Fruit fly (Drosophila melanogaster): ENCODE data around the gene CG7251.
A peak's percentile ranks its signal among the peaks of the same experiment; 100 is the strongest.

Gene CG7251

DNA sequence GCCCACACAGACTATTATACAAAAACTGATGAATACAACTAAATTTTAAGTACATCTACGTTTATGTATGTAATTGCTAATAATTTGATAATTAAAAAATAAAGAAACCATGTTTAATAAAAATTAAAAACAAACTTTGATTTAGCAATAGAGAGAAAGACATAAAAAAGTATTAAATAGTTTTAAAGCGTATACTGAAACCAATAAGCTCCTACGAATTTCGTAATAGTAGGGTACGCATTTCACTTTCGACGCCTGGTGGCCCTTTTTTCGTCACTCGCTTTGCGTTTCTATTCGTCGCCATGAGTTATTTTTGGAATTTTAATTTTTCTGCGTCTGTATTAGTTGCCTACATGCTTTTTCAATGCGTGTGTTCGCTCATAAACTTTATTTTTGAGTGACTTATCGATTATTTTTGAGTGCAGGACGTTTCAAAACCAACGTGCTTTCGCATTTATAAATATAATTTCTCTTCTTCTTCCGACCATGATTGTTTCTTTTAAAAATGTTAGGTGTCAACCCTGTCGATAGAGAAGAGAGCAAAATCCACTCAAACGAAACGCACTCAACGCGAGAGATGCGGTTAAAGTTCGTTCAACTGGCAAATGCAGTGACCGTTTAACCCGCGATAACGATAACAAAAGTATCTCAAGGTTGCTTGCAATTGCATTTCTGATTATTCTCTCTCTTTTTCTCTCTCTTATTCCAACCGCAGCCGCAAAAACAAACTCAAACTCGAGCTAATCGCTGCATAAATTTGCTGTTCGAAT, 41.5 kb downstream of the CG7251 start, which contains the start of gene Oscillin (continued):
- no peak for TF ChIP-seq CG4707 (GFP tag; optimal IDR thresholded peaks at IDR 0.05)
- TF ChIP-seq Hr39 (optimal IDR thresholded peaks at IDR 0.05), result no peak
- TF ChIP-seq CG11456 (GFP tag; IDR thresholded peaks at IDR 0.05), result peak; percentile 84
- TF ChIP-seq Fer3 (tag; optimal IDR thresholded peaks at IDR 0.05), result peak; percentile 82
- peak; percentile 67 for TF ChIP-seq CG5245 (GFP tag; optimal IDR thresholded peaks at IDR 0.05)
- TF ChIP-seq CG12219 (GFP tag; optimal IDR thresholded peaks at IDR 0.05), result peak; percentile 49
- TF ChIP-seq NK7.1 (GFP tag; optimal IDR thresholded peaks at IDR 0.05), result no peak
- no peak for TF ChIP-seq Ets65A (GFP tag)
- TF ChIP-seq kay (GFP tag; optimal IDR thresholded peaks at IDR 0.05), result peak; percentile 73
- peak; percentile 17 to 91 for TF ChIP-seq Pdp1 (GFP tag; optimal IDR thresholded peaks at IDR 0.05)
- no peak for TF ChIP-seq bowl (GFP tag; IDR thresholded peaks at IDR 0.05)
- TF ChIP-seq gcm2 (GFP tag; optimal IDR thresholded peaks at IDR 0.05), result no peak
- TF ChIP-seq Side (GFP tag; optimal IDR thresholded peaks at IDR 0.05), result no peak
- peak; percentile 84 for TF ChIP-seq hb (GFP tag; IDR thresholded peaks at IDR 0.05; ENCODE audit: partially characterized antibody)
- no peak for TF ChIP-seq yki (optimal IDR thresholded peaks at IDR 0.05)
- TF ChIP-seq nom (GFP tag; optimal IDR thresholded peaks at IDR 0.05), result peak; percentile 47
- peak; percentile 45 for TF ChIP-seq CG6654 (GFP tag; optimal IDR thresholded peaks at IDR 0.05)
- peak; percentile 57 for TF ChIP-seq Aef1 (GFP tag; IDR thresholded peaks at IDR 0.05)
- TF ChIP-seq luna (GFP tag; optimal IDR thresholded peaks at IDR 0.05), result no peak
- TF ChIP-seq gcm (GFP tag; optimal IDR thresholded peaks at IDR 0.05), result no peak
- TF ChIP-seq CG15601 (tag; optimal IDR thresholded peaks at IDR 0.05), result peak; percentile 90
- 0 out of 3 replicates have a peak, but pooled peaks have one; percentile 48 for TF ChIP-seq C15 (GFP tag; IDR thresholded peaks at IDR 0.05)
- TF ChIP-seq zen (tag; optimal IDR thresholded peaks at IDR 0.05), result no peak
- TF ChIP-seq CG11093 (GFP tag; IDR thresholded peaks at IDR 0.05), result 0 out of 3 replicates have a peak, but pooled peaks have one; percentile 69
- TF ChIP-seq CG11723 (GFP tag; optimal IDR thresholded peaks at IDR 0.05), result peak; percentile 61
- peak; percentile 12 for TF ChIP-seq CG15073 (GFP tag; optimal IDR thresholded peaks at IDR 0.05)
- peak; percentile 18 for TF ChIP-seq CG16815 (GFP tag; optimal IDR thresholded peaks at IDR 0.05)
- no peak for TF ChIP-seq ab (GFP tag; optimal IDR thresholded peaks at IDR 0.05)
- TF ChIP-seq D19B (GFP tag; optimal IDR thresholded peaks at IDR 0.05), result peak; percentile 72
- peak; percentile 96 for TF ChIP-seq D19A (tag; optimal IDR thresholded peaks at IDR 0.05)
- no peak for TF ChIP-seq ham (GFP tag; IDR thresholded peaks at IDR 0.05)
- TF ChIP-seq knrl (GFP tag; IDR thresholded peaks at IDR 0.05; ENCODE audit: partially characterized antibody), result no peak
- peak; percentile 73 for TF ChIP-seq CG31224 (GFP tag; IDR thresholded peaks at IDR 0.05)
- TF ChIP-seq Ets97D (GFP tag; optimal IDR thresholded peaks at IDR 0.05), result no peak
- TF ChIP-seq CG4424 (GFP tag; optimal IDR thresholded peaks at IDR 0.05), result peak; percentile 84
- peak; percentile 94 for TF ChIP-seq vvl (GFP tag; IDR thresholded peaks at IDR 0.05)
- peak; percentile 69 for TF ChIP-seq CG4730 (GFP tag; IDR thresholded peaks at IDR 0.05)
- TF ChIP-seq CG1024 (GFP tag; IDR thresholded peaks at IDR 0.05), result peak; percentile 56
- TF ChIP-seq CG13775 (GFP tag; optimal IDR thresholded peaks at IDR 0.05), result peak; percentile 74
- no peak for TF ChIP-seq fd102C (GFP tag; optimal IDR thresholded peaks at IDR 0.05)
- peak; percentile 75 for TF ChIP-seq Nf-YA (GFP tag; IDR thresholded peaks at IDR 0.05)
- TF ChIP-seq unpg (GFP tag; optimal IDR thresholded peaks at IDR 0.05), result peak; percentile 88
- peak; percentile 93; the same call in 2 of the 3 replicates for TF ChIP-seq Opbp (GFP tag; IDR thresholded peaks at IDR 0.05; ENCODE audit: partially characterized antibody)
- no peak for TF ChIP-seq btn (GFP tag; optimal IDR thresholded peaks at IDR 0.05)
- TF ChIP-seq CG8944 (GFP tag; optimal IDR thresholded peaks at IDR 0.05), result no peak
- TF ChIP-seq CG11695 (GFP tag; IDR thresholded peaks at IDR 0.05), result peak; percentile 90
- peak; percentile 67 for TF ChIP-seq trh (GFP tag; optimal IDR thresholded peaks at IDR 0.05)
- TF ChIP-seq az2 (GFP tag; optimal IDR thresholded peaks at IDR 0.05), result peak; percentile 77
- no peak for TF ChIP-seq lov (optimal IDR thresholded peaks at IDR 0.05)
- peak; percentile 77; the same call in 2 of the 3 replicates for TF ChIP-seq lov (GFP tag; IDR thresholded peaks at IDR 0.05)
- peak; percentile 88 for TF ChIP-seq psq (GFP tag; optimal IDR thresholded peaks at IDR 0.05)
